Fruit fly (Drosophila melanogaster) whole organism: Measurements from ENCODE around the gene CG31909.

Source experiments
- CG8478 ChIP-seq: fragments of >200 bp; optimal IDR thresholded peaks from 2 replicates; lab custom pipeline; 2018; ENCODE audit warnings: inconsistent platforms
- Dll ChIP-seq: fragments of >200 bp; optimal IDR thresholded peaks from 2 replicates; lab custom pipeline; 2017
- EcR ChIP-seq, 2 experiments: fragments of >200 bp; optimal IDR thresholded peaks; 2 replicates each; lab custom pipeline; 2017; ENCODE audit warnings: missing biosample characterization in 2 of 2, missing genetic modification characterization in 2 of 2, missing genetic modification reagents in 2 of 2
- pan ChIP-seq: fragments of >200 bp; optimal IDR thresholded peaks from 2 replicates; lab custom pipeline; 2017
- psq ChIP-seq: fragments of >200 bp; optimal IDR thresholded peaks from 2 replicates; lab custom pipeline; 2017
- usp ChIP-seq: fragments of >200 bp; optimal IDR thresholded peaks from 2 replicates; lab custom pipeline; 2017; ENCODE audit warnings: missing biosample characterization, missing genetic modification characterization, mixed read lengths

Gene CG31909

DNA sequence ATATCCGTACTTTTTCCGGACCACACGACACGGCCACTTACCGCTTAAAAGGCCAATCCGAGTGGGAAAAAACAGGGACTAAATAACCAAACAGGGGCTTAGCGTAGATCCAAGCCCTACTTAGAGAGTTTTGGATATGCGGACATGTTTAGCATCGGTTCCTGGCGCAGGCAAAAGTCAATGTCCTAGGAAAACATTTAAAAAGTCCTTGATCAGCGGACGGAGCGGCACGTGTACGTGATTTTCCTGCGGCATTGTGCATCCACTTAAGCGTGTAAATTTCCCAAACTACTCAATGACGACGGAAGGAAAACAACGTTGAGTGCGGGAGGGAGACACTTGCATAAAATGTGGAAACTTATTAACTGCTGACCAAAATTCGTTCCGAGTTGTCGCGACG is 42.7 kb downstream of the CG31909 start:
- no peak for TF ChIP-seq Dll (lab: Kevin White, UChicago)
- TF ChIP-seq CG8478 (lab: Kevin White, UChicago), result no peak
- TF ChIP-seq usp (GFP tag; lab: Kevin White, UChicago), result no peak
- TF ChIP-seq EcR (GFP tag; optimal IDR thresholded peaks at IDR 0.05; lab: Kevin White, UChicago), result no peak
- TF ChIP-seq psq (lab: Kevin White, UChicago), result no peak
- TF ChIP-seq pan (lab: Kevin White, UChicago), result no peak

DNA sequence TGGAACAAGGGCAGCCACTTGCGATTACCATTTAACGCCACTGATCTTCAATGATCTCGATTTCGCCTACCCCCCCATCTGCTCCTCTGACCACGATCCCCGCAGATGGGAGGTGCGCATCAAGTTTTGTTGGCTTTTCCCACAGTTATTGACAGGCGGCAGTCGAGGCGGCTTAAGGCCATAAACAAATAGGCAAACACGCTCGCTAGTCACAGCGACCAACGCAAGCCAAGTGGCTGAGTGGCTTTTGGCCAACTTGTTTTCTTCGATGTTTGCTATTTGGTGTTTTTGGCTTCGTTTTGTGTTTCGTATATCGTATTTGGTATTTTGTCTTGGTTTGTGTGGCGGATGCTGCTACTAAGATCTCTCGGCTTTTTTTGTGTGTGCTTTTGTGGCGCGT is 44.2 kb downstream of the CG31909 start:
- TF ChIP-seq CG8478 (lab: Kevin White, UChicago), result no peak
- no peak for TF ChIP-seq psq (lab: Kevin White, UChicago)
- no peak for TF ChIP-seq usp (GFP tag; lab: Kevin White, UChicago)
- no peak for TF ChIP-seq pan (lab: Kevin White, UChicago)
- no peak for TF ChIP-seq EcR (GFP tag; optimal IDR thresholded peaks at IDR 0.05; lab: Kevin White, UChicago)
- TF ChIP-seq Dll (lab: Kevin White, UChicago), result no peak

DNA sequence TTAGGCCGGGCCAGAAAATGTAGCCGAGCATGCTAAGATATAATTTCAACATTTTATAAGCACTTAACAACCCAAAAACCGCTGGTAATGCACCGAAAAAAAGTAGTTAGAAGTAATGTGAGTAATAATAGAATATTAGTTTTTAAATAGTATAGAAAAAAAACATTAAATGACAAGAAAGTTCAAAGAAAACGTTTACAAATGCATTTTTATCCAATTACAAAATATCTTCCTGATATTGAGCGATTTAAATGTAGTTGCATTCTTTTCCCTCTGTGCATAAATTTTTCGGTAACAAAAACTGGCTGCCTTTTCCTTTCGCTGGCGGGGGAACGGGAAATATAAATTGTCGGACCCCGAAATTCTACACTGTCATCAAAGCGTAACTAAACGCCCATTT is 45.4 kb downstream of the CG31909 start:
- TF ChIP-seq psq (lab: Kevin White, UChicago), result no peak
- TF ChIP-seq usp (GFP tag; lab: Kevin White, UChicago), result no peak
- no peak for TF ChIP-seq EcR (GFP tag; optimal IDR thresholded peaks at IDR 0.05; lab: Kevin White, UChicago)
- TF ChIP-seq pan (lab: Kevin White, UChicago), result no peak
- TF ChIP-seq Dll (lab: Kevin White, UChicago), result no peak
- TF ChIP-seq CG8478 (lab: Kevin White, UChicago), result no peak

dm6 chr2L:7303256-7303655 is 45.9 kb downstream of the CG31909 start:
- TF ChIP-seq CG8478 (lab: Kevin White, UChicago), result no peak
- TF ChIP-seq psq (lab: Kevin White, UChicago), result no peak

- TF ChIP-seq usp (GFP tag; lab: Kevin White, UChicago) (no peak), pan (lab: Kevin White, UChicago) (no peak), EcR (GFP tag; optimal IDR thresholded peaks at IDR 0.05; lab: Kevin White, UChicago) (no peak), Dll (lab: Kevin White, UChicago) (no peak), CG8478 (lab: Kevin White, UChicago) (no peak), psq (lab: Kevin White, UChicago) (no peak)
Observed at dm6 chr2L:7304331-7304730, 47.0 kb downstream of the CG31909 start.

DNA sequence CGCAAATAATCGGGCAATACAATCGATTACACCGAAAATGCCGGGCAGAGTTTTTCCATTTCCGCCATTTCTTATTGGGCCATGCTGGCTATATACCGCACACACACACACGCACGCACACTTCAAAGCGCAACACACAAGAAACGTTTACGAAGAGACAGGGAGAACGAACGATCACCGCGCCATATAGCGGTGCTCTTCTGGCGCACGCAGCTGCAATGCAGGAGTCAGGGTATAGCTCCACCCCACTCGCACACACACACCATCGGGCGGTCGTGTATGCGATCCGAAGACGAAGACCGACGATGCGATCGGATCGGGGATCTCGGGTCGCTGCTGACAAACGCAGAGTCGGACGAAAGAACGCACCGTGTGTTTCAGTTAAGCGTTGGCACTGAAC is 49.5 kb downstream of the CG31909 start, which contains the start of gene wg:
Gene wg, plus strand, starts transcription at position 378 of the 400 bp plus-strand sequence.
- TF ChIP-seq usp (GFP tag; lab: Kevin White, UChicago), result no peak
- TF ChIP-seq Dll (lab: Kevin White, UChicago), result peak; percentile 63
- TF ChIP-seq CG8478 (lab: Kevin White, UChicago), result peak; percentile 85
